Worm (Caenorhabditis elegans): ENCODE measurements around the gene F31B12.4.

F31B12.4 gene

ce11 chrX:10783822-10784221 is 20.7 kb upstream of the F31B12.4 start, which contains the start of gene clc-4:
TSS of gene clc-4 (minus strand) at chrX:10783922.
- no peak for TF ChIP-seq lir-3 (tag; optimal IDR thresholded peaks at IDR 0.05; ENCODE audit: poor library complexity)
- no peak for TF ChIP-seq egl-13 (tag; optimal IDR thresholded peaks at IDR 0.05)
- no peak for TF ChIP-seq unc-30 (tag; optimal IDR thresholded peaks at IDR 0.05)
- no peak for TF ChIP-seq sox-4 (tag; optimal IDR thresholded peaks at IDR 0.05)
- no peak for TF ChIP-seq nhr-76 (tag; optimal IDR thresholded peaks at IDR 0.05)
- TF ChIP-seq blmp-1 (tag; optimal IDR thresholded peaks at IDR 0.05), result no peak
- TF ChIP-seq efl-3 (GFP tag; optimal IDR thresholded peaks at IDR 0.05), result no peak
- TF ChIP-seq nhr-12 (tag; optimal IDR thresholded peaks at IDR 0.05), result no peak
- TF ChIP-seq ceh-8 (GFP tag; optimal IDR thresholded peaks at IDR 0.05), result no peak
- TF ChIP-seq rnt-1 (tag; optimal IDR thresholded peaks at IDR 0.05), result no peak
- no peak for TF ChIP-seq tlp-1 (tag; optimal IDR thresholded peaks at IDR 0.05)
- TF ChIP-seq unc-130 (tag; optimal IDR thresholded peaks at IDR 0.05), result no peak

ce11 chrX:10787203-10787602 is 17.3 kb upstream of the F31B12.4 start, which contains the start of gene ttr-14:
TSS of gene ttr-14 (plus strand) at chrX:10787503.
- no peak for TF ChIP-seq fkh-8 (tag; optimal IDR thresholded peaks at IDR 0.05)
- TF ChIP-seq alr-1 (tag; optimal IDR thresholded peaks at IDR 0.05; ENCODE audit: borderline replicate concordance), result no peak
- TF ChIP-seq nhr-77 (tag; optimal IDR thresholded peaks at IDR 0.05), result no peak
- no peak for TF ChIP-seq fkh-4 (tag; optimal IDR thresholded peaks at IDR 0.05; ENCODE audit: borderline replicate concordance)
- TF ChIP-seq snpc-4 (tag; optimal IDR thresholded peaks at IDR 0.05), result no peak
- no peak for TF ChIP-seq hpl-2 (GFP tag; optimal IDR thresholded peaks at IDR 0.05)
- TF ChIP-seq elt-2 (tag; optimal IDR thresholded peaks at IDR 0.05), result no peak

- no peak for TF ChIP-seq unc-62 (GFP tag; optimal IDR thresholded peaks at IDR 0.05)
- no peak for TF ChIP-seq grh-1 (GFP tag; IDR thresholded peaks at IDR 0.05)
- TF ChIP-seq mab-9 (GFP tag; IDR thresholded peaks at IDR 0.05), result no peak
- no peak for TF ChIP-seq rnt-1 (tag; optimal IDR thresholded peaks at IDR 0.05)
- TF ChIP-seq lsy-2 (tag; optimal IDR thresholded peaks at IDR 0.05), result no peak
- TF ChIP-seq isw-1 (GFP tag; IDR thresholded peaks at IDR 0.05), result no peak
- TF ChIP-seq elt-2 (tag; optimal IDR thresholded peaks at IDR 0.05), result no peak
- TF ChIP-seq tbx-2 (tag; optimal IDR thresholded peaks at IDR 0.05), result no peak
- no peak for TF ChIP-seq C34B4.2 (tag; optimal IDR thresholded peaks at IDR 0.05)
- no peak for TF ChIP-seq fos-1 (tag; optimal IDR thresholded peaks at IDR 0.05)
- no peak for TF ChIP-seq vab-15 (tag; optimal IDR thresholded peaks at IDR 0.05)
- TF ChIP-seq hlh-4 (tag; optimal IDR thresholded peaks at IDR 0.05), result no peak
- TF ChIP-seq irx-1 (tag; optimal IDR thresholded peaks at IDR 0.05), result no peak
- no peak for TF ChIP-seq mdl-1 (tag; optimal IDR thresholded peaks at IDR 0.05)
These were observed 12.1 kb upstream of the F31B12.4 start, which contains the start of gene vap-2 for ce11 chrX:10792435-10792834. TSS of gene vap-2 (minus strand) at chrX:10792535.

- TF ChIP-seq sptf-1 (tag; optimal IDR thresholded peaks at IDR 0.05) (no peak), lin-14 (GFP tag; optimal IDR thresholded peaks at IDR 0.05) (no peak), ceh-8 (GFP tag; optimal IDR thresholded peaks at IDR 0.05) (no peak), aly-2 (tag; optimal IDR thresholded peaks at IDR 0.05) (no peak), mef-2 (tag; optimal IDR thresholded peaks at IDR 0.05) (no peak), ztf-11 (tag; optimal IDR thresholded peaks at IDR 0.05) (no peak), C34B4.2 (tag; optimal IDR thresholded peaks at IDR 0.05) (no peak), tbx-2 (tag; optimal IDR thresholded peaks at IDR 0.05) (no peak), pax-3 (tag; optimal IDR thresholded peaks at IDR 0.05) (no peak), fkh-8 (tag; optimal IDR thresholded peaks at IDR 0.05) (no peak), nhr-11 (tag; optimal IDR thresholded peaks at IDR 0.05) (no peak), egl-13 (tag; optimal IDR thresholded peaks at IDR 0.05) (no peak), fos-1 (tag; optimal IDR thresholded peaks at IDR 0.05) (no peak), ama-1 (optimal IDR thresholded peaks at IDR 0.05) (no peak), ceh-82 (tag; optimal IDR thresholded peaks at IDR 0.05) (no peak), unc-130 (tag; optimal IDR thresholded peaks at IDR 0.05) (no peak), F16B12.6 (tag; optimal IDR thresholded peaks at IDR 0.05) (no peak), snu-23 (GFP tag; optimal IDR thresholded peaks at IDR 0.05) (no peak)
These were observed 9.9 kb upstream of the F31B12.4 start, which contains the start of gene T05A10.6 for ce11 chrX:10794647-10795046. TSS of gene T05A10.6 (minus strand) at chrX:10794747.

All from whole organism, L1 larva.